Fruit fly (Drosophila melanogaster): Measurements from ENCODE around the gene mia.
A peak's percentile ranks its signal among the peaks of the same experiment; 100 is the strongest.

mia gene

dm6 chr3R:5516582-5517001, 34.4 kb downstream of the mia start:
- TF ChIP-seq tai (GFP tag; optimal IDR thresholded peaks at IDR 0.05) (peak; percentile 10), Hnf4 (GFP tag; optimal IDR thresholded peaks at IDR 0.05) (peak; percentile 7), CrebA (GFP tag; optimal IDR thresholded peaks at IDR 0.05; ENCODE audit: borderline replicate concordance) (no peak), dmrt93B (GFP tag; optimal IDR thresholded peaks at IDR 0.05) (no peak), foxo (GFP tag; optimal IDR thresholded peaks at IDR 0.05) (no peak), Myc (optimal IDR thresholded peaks at IDR 0.05) (peak; percentile 56), OdsH (GFP tag; optimal IDR thresholded peaks at IDR 0.05) (no peak)

DNA sequence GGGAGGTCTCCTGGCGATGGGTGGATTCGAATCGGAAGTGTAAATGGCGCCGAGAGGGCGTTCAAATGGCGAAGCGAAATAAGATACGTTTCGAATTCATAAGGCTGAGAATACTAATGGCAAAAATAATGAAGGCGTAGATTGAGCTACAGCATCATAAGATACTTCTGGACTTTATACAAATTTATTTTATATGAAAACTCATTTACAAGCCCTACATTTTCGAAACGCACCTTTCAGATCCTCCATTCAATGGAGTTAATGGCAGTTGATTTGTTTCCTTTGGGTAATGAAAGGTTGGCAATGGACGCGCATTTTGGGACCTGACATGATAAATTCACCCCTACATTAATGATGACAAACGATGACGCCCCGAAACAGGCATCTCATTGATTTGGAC, 36.2 kb downstream of the mia start:
- peak; percentile 10 for TF ChIP-seq h (GFP tag; optimal IDR thresholded peaks at IDR 0.05)
- no peak for TF ChIP-seq dl (GFP tag; optimal IDR thresholded peaks at IDR 0.05; ENCODE audit: insufficient read depth in 1 of 2, partially characterized antibody in 2 of 2)
- TF ChIP-seq dsf (GFP tag; optimal IDR thresholded peaks at IDR 0.05; ENCODE audit: borderline replicate concordance) = no peak
- TF ChIP-seq Hnf4 (GFP tag; optimal IDR thresholded peaks at IDR 0.05) = no peak
- TF ChIP-seq foxo (GFP tag; optimal IDR thresholded peaks at IDR 0.05) = no peak
- TF ChIP-seq pan (optimal IDR thresholded peaks at IDR 0.05) = no peak
- TF ChIP-seq psq (GFP tag; optimal IDR thresholded peaks at IDR 0.05) = no peak
- TF ChIP-seq Dfd (GFP tag; optimal IDR thresholded peaks at IDR 0.05) = no peak

- TF ChIP-seq dmrt93B (GFP tag; optimal IDR thresholded peaks at IDR 0.05) = no peak
- TF ChIP-seq Myc (optimal IDR thresholded peaks at IDR 0.05) = no peak
- TF ChIP-seq Mio (GFP tag; optimal IDR thresholded peaks at IDR 0.05) = no peak
- TF ChIP-seq Jra (GFP tag; optimal IDR thresholded peaks at IDR 0.05) = peak; percentile 39
- no peak for TF ChIP-seq lola (GFP tag; optimal IDR thresholded peaks at IDR 0.05)
- no peak for TF ChIP-seq pan (optimal IDR thresholded peaks at IDR 0.05)
- TF ChIP-seq br (GFP tag; optimal IDR thresholded peaks at IDR 0.05) = no peak
- TF ChIP-seq Dfd (GFP tag; optimal IDR thresholded peaks at IDR 0.05) = no peak
- TF ChIP-seq Dif (GFP tag; optimal IDR thresholded peaks at IDR 0.05; ENCODE audit: partially characterized antibody) = no peak
- TF ChIP-seq Sp1 (GFP tag; optimal IDR thresholded peaks at IDR 0.05) = no peak
- no peak for TF ChIP-seq foxo (GFP tag; optimal IDR thresholded peaks at IDR 0.05)
- no peak for TF ChIP-seq CG32264 (GFP tag; optimal IDR thresholded peaks at IDR 0.05)
- no peak for TF ChIP-seq dsf (GFP tag; optimal IDR thresholded peaks at IDR 0.05; ENCODE audit: borderline replicate concordance)
- no peak for TF ChIP-seq N (GFP tag; optimal IDR thresholded peaks at IDR 0.05)
- TF ChIP-seq jim (GFP tag; optimal IDR thresholded peaks at IDR 0.05) = no peak
- TF ChIP-seq Vsx2 (GFP tag; optimal IDR thresholded peaks at IDR 0.05; ENCODE audit: partially characterized antibody) = peak; percentile 34
- no peak for TF ChIP-seq sage (GFP tag; optimal IDR thresholded peaks at IDR 0.05)
- no peak for TF ChIP-seq Hnf4 (GFP tag; optimal IDR thresholded peaks at IDR 0.05)
- TF ChIP-seq Hr83 (GFP tag; optimal IDR thresholded peaks at IDR 0.05; ENCODE audit: poor library complexity, severe bottlenecking) = no peak
- TF ChIP-seq usp (GFP tag; optimal IDR thresholded peaks at IDR 0.05) = no peak
- TF ChIP-seq Hr78 (GFP tag; optimal IDR thresholded peaks at IDR 0.05) = no peak
- no peak for TF ChIP-seq tai (GFP tag; optimal IDR thresholded peaks at IDR 0.05)
- TF ChIP-seq Rel (GFP tag; optimal IDR thresholded peaks at IDR 0.05) = no peak
- TF ChIP-seq Rel (tag; optimal IDR thresholded peaks at IDR 0.05) = peak; percentile 93
- TF ChIP-seq psq (GFP tag; optimal IDR thresholded peaks at IDR 0.05) = no peak
- TF ChIP-seq Abd-B (GFP tag; optimal IDR thresholded peaks at IDR 0.05) = no peak
- TF ChIP-seq sv (GFP tag; optimal IDR thresholded peaks at IDR 0.05) = no peak
- TF ChIP-seq ey (GFP tag; optimal IDR thresholded peaks at IDR 0.05) = no peak
- no peak for TF ChIP-seq dl (GFP tag; optimal IDR thresholded peaks at IDR 0.05; ENCODE audit: insufficient read depth in 1 of 2, partially characterized antibody in 2 of 2)
- no peak for TF ChIP-seq GATAd (GFP tag; optimal IDR thresholded peaks at IDR 0.05)
- TF ChIP-seq woc (GFP tag; optimal IDR thresholded peaks at IDR 0.05) = no peak
- TF ChIP-seq HLH106 (tag; optimal IDR thresholded peaks at IDR 0.05) = peak; percentile 40
- no peak for TF ChIP-seq CrebA (GFP tag; optimal IDR thresholded peaks at IDR 0.05; ENCODE audit: borderline replicate concordance)
- no peak for TF ChIP-seq brk (GFP tag; optimal IDR thresholded peaks at IDR 0.05)
- TF ChIP-seq h (GFP tag; optimal IDR thresholded peaks at IDR 0.05) = peak; percentile 12
- TF ChIP-seq fru (GFP tag; optimal IDR thresholded peaks at IDR 0.05) = peak; percentile 0
- TF ChIP-seq OdsH (GFP tag; optimal IDR thresholded peaks at IDR 0.05) = no peak
- no peak for TF ChIP-seq rgr (GFP tag; optimal IDR thresholded peaks at IDR 0.05)
- no peak for TF ChIP-seq CG9705 (GFP tag; optimal IDR thresholded peaks at IDR 0.05)
Observed at dm6 chr3R:5503789-5504387, 47.1 kb downstream of the mia start.

Data from whole organism, wandering third instar larva.